Fruit fly (Drosophila melanogaster): ENCODE results near the gene Gbeta13F.

Gbeta13F gene

DNA sequence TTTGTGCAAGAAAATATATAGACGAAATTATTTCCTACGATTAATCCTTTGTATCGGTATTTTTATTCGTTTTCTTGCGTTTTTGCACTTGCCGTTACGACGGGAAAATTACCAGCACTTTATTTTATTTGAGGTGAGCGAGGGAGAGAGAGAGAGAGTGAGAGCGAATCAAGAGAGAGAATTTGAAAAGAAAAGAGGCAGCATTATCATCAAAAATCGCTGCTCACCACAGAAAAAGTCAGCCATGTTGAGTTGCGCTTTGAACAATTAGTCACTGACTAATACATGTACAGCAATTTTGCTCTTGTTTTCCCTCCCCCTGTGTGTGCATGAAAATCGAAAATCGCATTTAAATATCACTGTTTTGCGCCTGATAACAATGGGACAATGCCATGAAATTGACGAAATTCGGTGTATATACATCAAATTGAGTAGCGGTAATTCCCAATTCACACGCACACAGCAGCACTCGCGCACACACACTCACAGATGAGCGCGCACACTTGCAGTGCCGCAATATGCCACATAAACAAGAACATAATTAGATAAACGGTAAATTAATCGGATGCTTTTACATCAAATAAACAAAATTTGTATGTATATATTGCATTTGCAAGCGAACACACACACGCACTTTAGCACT, 25.2 kb upstream of the Gbeta13F start (continued):
- TF ChIP-seq lbe (GFP tag; optimal IDR thresholded peaks at IDR 0.05) (peak; percentile 52), bigmax (GFP tag; optimal IDR thresholded peaks at IDR 0.05) (no peak), CG4424 (GFP tag; optimal IDR thresholded peaks at IDR 0.05) (no peak), Nf-YB (GFP tag; optimal IDR thresholded peaks at IDR 0.05) (peak; percentile 16), disco-r (GFP tag; optimal IDR thresholded peaks at IDR 0.05) (no peak), sens (GFP tag) (peak; percentile 50), Dek (tag; optimal IDR thresholded peaks at IDR 0.05) (no peak), CG6689 (GFP tag; IDR thresholded peaks at IDR 0.05) (no peak), hkb (optimal IDR thresholded peaks at IDR 0.05) (no peak), hkb (GFP tag; IDR thresholded peaks at IDR 0.05) (no peak), yki (optimal IDR thresholded peaks at IDR 0.05) (peak; percentile 28), Dip2 (GFP tag; IDR thresholded peaks at IDR 0.05) (no peak), CG3847 (GFP tag; IDR thresholded peaks at IDR 0.05) (no peak), Dp (GFP tag; optimal IDR thresholded peaks at IDR 0.05) (no peak), CG15011 (GFP tag; optimal IDR thresholded peaks at IDR 0.05) (no peak), CG2875 (GFP tag; optimal IDR thresholded peaks at IDR 0.05) (no peak), CG9609 (GFP tag; optimal IDR thresholded peaks at IDR 0.05) (no peak), CG14050 (GFP tag; IDR thresholded peaks at IDR 0.05) (no peak), Nf-YA (GFP tag; IDR thresholded peaks at IDR 0.05) (no peak), CG32767 (GFP tag; IDR thresholded peaks at IDR 0.05) (peak; percentile 79), usp (GFP tag; optimal IDR thresholded peaks at IDR 0.05) (no peak), lov (optimal IDR thresholded peaks at IDR 0.05) (no peak), lov (GFP tag; IDR thresholded peaks at IDR 0.05) (no peak), CG15073 (GFP tag; optimal IDR thresholded peaks at IDR 0.05) (no peak), emc (GFP tag; optimal IDR thresholded peaks at IDR 0.05) (no peak), CG8478 (optimal IDR thresholded peaks at IDR 0.05) (no peak), CG3407 (GFP tag; optimal IDR thresholded peaks at IDR 0.05) (no peak), Bgb (GFP tag; IDR thresholded peaks at IDR 0.05; ENCODE audit: partially characterized antibody) (no peak), rib (GFP tag; IDR thresholded peaks at IDR 0.05) (no peak), crp (GFP tag; optimal IDR thresholded peaks at IDR 0.05) (no peak), wor (GFP tag; IDR thresholded peaks at IDR 0.05) (no peak), grau (tag; optimal IDR thresholded peaks at IDR 0.05) (no peak), salm (tag; optimal IDR thresholded peaks at IDR 0.05) (no peak), lmd (GFP tag; IDR thresholded peaks at IDR 0.05) (no peak), slou (GFP tag; optimal IDR thresholded peaks at IDR 0.05) (no peak), Hr3 (GFP tag; optimal IDR thresholded peaks at IDR 0.05) (no peak), Drgx (GFP tag; IDR thresholded peaks at IDR 0.05) (no peak), CG9797 (GFP tag; optimal IDR thresholded peaks at IDR 0.05) (no peak), Ptx1 (GFP tag; IDR thresholded peaks at IDR 0.05) (no peak), Meics (GFP tag; optimal IDR thresholded peaks at IDR 0.05) (no peak), BtbVII (GFP tag; optimal IDR thresholded peaks at IDR 0.05) (peak; percentile 24), eyg (GFP tag; optimal IDR thresholded peaks at IDR 0.05) (no peak), pum (GFP tag; optimal IDR thresholded peaks at IDR 0.05) (no peak), kah (GFP tag; optimal IDR thresholded peaks at IDR 0.05) (no peak), CG4854 (GFP tag; optimal IDR thresholded peaks at IDR 0.05) (no peak), D19B (GFP tag; optimal IDR thresholded peaks at IDR 0.05) (peak; percentile 55), schlank (tag; optimal IDR thresholded peaks at IDR 0.05) (no peak), Aef1 (GFP tag; IDR thresholded peaks at IDR 0.05) (no peak), z (GFP tag; IDR thresholded peaks at IDR 0.05) (no peak), CG17912 (GFP tag; optimal IDR thresholded peaks at IDR 0.05) (no peak), CG7745 (tag; optimal IDR thresholded peaks at IDR 0.05) (peak; percentile 21), CG16779 (GFP tag; IDR thresholded peaks at IDR 0.05) (no peak), CG30020 (tag; optimal IDR thresholded peaks at IDR 0.05) (no peak)

Data from whole organism, embryonic.